Fruit fly (Drosophila melanogaster): ENCODE results near the gene strat.

The strat gene

DNA sequence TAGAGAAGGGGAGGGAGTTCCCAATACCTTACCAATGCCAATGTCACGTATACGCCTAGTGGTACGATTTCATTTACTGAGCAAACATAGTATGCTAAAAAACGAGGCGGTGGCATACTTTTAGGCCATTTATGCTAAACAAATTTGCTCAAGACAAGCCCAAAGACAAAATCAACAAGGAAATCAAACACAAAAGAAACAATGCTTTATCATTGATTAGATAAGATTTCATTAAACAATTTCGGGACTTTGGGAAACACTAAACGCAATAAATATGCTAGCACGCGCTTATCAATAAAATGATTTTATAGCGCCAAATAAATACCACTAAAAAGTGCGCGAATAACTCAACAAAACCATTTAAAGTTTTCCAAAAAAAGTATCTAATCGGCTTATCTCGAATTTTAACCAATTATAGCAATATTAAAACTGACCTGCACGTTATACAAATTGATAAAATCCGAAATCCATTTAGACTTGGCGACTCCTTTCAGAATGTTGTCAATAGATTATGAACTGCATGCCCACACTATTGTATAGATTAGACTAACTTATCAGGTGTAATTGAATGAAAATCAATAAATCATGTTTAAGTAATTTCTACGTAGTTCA lies 30.5 kb downstream of the strat start (continued):
- no peak for TF ChIP-seq CG10959 (GFP tag; IDR thresholded peaks at IDR 0.05)
- no peak for TF ChIP-seq CG11085 (GFP tag; IDR thresholded peaks at IDR 0.05)
- TF ChIP-seq Neu2 (GFP tag; optimal IDR thresholded peaks at IDR 0.05; ENCODE audit: borderline replicate concordance), result no peak
- TF ChIP-seq CG9817 (tag; optimal IDR thresholded peaks at IDR 0.05), result peak; percentile 12
- no peak for TF ChIP-seq CG7786 (GFP tag; optimal IDR thresholded peaks at IDR 0.05)
- TF ChIP-seq Optix (GFP tag; IDR thresholded peaks at IDR 0.05), result no peak
- no peak for TF ChIP-seq CG1792 (GFP tag; optimal IDR thresholded peaks at IDR 0.05)
- TF ChIP-seq CG1832 (GFP tag; optimal IDR thresholded peaks at IDR 0.05), result no peak
- TF ChIP-seq jumu (GFP tag; optimal IDR thresholded peaks at IDR 0.05), result no peak
- no peak for TF ChIP-seq stwl (tag; optimal IDR thresholded peaks at IDR 0.05)
- no peak for TF ChIP-seq kni (GFP tag; optimal IDR thresholded peaks at IDR 0.05)
- TF ChIP-seq CG3407 (GFP tag; optimal IDR thresholded peaks at IDR 0.05), result peak; percentile 32
- TF ChIP-seq CG15073 (GFP tag; optimal IDR thresholded peaks at IDR 0.05), result no peak
- TF ChIP-seq sr (GFP tag; IDR thresholded peaks at IDR 0.05), result no peak
- TF ChIP-seq Blimp-1 (GFP tag; optimal IDR thresholded peaks at IDR 0.05), result no peak
- peak; percentile 28 for TF ChIP-seq fd3F (GFP tag; optimal IDR thresholded peaks at IDR 0.05)
- TF ChIP-seq ash1 (GFP tag; optimal IDR thresholded peaks at IDR 0.05), result no peak
- TF ChIP-seq inv (GFP tag; IDR thresholded peaks at IDR 0.05; ENCODE audit: partially characterized antibody), result no peak
- peak in 1 of 2 experiments; percentile 26 for TF ChIP-seq Hr51 (GFP tag; optimal IDR thresholded peaks at IDR 0.05)
- TF ChIP-seq hb (GFP tag; IDR thresholded peaks at IDR 0.05; ENCODE audit: partially characterized antibody), result no peak
- TF ChIP-seq slbo (GFP tag; IDR thresholded peaks at IDR 0.05), result no peak
- no peak for TF ChIP-seq zf30C (GFP tag; optimal IDR thresholded peaks at IDR 0.05)
- TF ChIP-seq CG31388 (GFP tag; optimal IDR thresholded peaks at IDR 0.05), result no peak
- no peak for TF ChIP-seq Oaz (GFP tag; IDR thresholded peaks at IDR 0.05)
- TF ChIP-seq CG17568 (GFP tag; optimal IDR thresholded peaks at IDR 0.05), result peak; percentile 54
- no peak for TF ChIP-seq ab (GFP tag; optimal IDR thresholded peaks at IDR 0.05)
- no peak for TF ChIP-seq CG42726 (GFP tag; IDR thresholded peaks at IDR 0.05; ENCODE audit: partially characterized antibody)
- no peak for TF ChIP-seq wor (GFP tag; IDR thresholded peaks at IDR 0.05)
- no peak for TF ChIP-seq Mes4 (GFP tag; optimal IDR thresholded peaks at IDR 0.05)
- TF ChIP-seq CG12391 (tag; optimal IDR thresholded peaks at IDR 0.05), result peak; percentile 21
- TF ChIP-seq CG12769 (tag; optimal IDR thresholded peaks at IDR 0.05), result peak; percentile 65
- no peak for TF ChIP-seq CG3995 (GFP tag; optimal IDR thresholded peaks at IDR 0.05)
- peak; percentile 39 for TF ChIP-seq Asciz (GFP tag; optimal IDR thresholded peaks at IDR 0.05)
- TF ChIP-seq Doc2 (GFP tag; IDR thresholded peaks at IDR 0.05), result no peak
- TF ChIP-seq hbn (GFP tag; IDR thresholded peaks at IDR 0.05; ENCODE audit: partially characterized antibody), result no peak
- no peak for TF ChIP-seq sisA (GFP tag; IDR thresholded peaks at IDR 0.05)
- TF ChIP-seq MTF-1 (GFP tag; optimal IDR thresholded peaks at IDR 0.05; ENCODE audit: borderline replicate concordance), result peak; percentile 41
- TF ChIP-seq crc (GFP tag; optimal IDR thresholded peaks at IDR 0.05), result no peak
- TF ChIP-seq Scr (GFP tag; IDR thresholded peaks at IDR 0.05; ENCODE audit: partially characterized antibody), result no peak
- TF ChIP-seq cg (GFP tag; optimal IDR thresholded peaks at IDR 0.05), result no peak
- TF ChIP-seq cwo (GFP tag; optimal IDR thresholded peaks at IDR 0.05), result no peak
- no peak for TF ChIP-seq amos (GFP tag; IDR thresholded peaks at IDR 0.05; ENCODE audit: partially characterized antibody)
- TF ChIP-seq chm (GFP tag; IDR thresholded peaks at IDR 0.05), result no peak
- TF ChIP-seq HLH4C (GFP tag; IDR thresholded peaks at IDR 0.05; ENCODE audit: partially characterized antibody), result no peak
- no peak for TF ChIP-seq aop (GFP tag; IDR thresholded peaks at IDR 0.05)
- TF ChIP-seq usp (GFP tag; optimal IDR thresholded peaks at IDR 0.05), result no peak
- TF ChIP-seq CG7839 (tag; optimal IDR thresholded peaks at IDR 0.05), result peak; percentile 27
- no peak for TF ChIP-seq CG7963 (GFP tag; IDR thresholded peaks at IDR 0.05; ENCODE audit: partially characterized antibody)
- peak; percentile 36 for TF ChIP-seq CG2120 (GFP tag; optimal IDR thresholded peaks at IDR 0.05)

Measured in whole organism, embryonic.